Worm (Caenorhabditis elegans): ENCODE data around the gene ceh-10.

ceh-10 gene

DNA sequence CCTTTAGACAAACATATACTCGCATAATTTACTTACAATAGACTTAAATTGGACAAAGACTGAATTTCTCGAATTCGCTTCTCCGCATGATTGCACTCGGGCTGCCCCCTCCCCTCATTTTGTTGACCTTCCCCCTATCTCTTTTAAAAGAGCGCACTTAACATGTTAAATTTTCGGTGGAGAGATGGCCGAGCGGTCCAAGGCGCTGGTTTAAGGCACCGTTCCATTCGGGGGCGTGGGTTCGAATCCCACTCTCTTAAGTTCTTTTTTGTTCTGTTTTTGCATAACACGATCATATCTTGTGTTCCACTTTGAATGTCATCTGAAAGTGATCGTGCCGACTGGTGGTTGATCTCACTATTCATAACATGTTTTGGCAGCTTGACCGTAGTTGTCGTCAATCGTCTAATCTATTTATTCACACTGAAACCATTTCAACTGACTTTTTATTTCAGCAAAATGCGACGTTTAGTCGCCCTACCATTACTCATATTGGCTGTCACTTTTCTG is 29.1 kb upstream of the ceh-10 start, which contains the start of gene cutl-23 (continued):
- TF ChIP-seq lin-29 (GFP tag; IDR thresholded peaks at IDR 0.05) (no peak), nhr-11 (tag; optimal IDR thresholded peaks at IDR 0.05) (no peak), lir-3 (tag; optimal IDR thresholded peaks at IDR 0.05) (peak; percentile 69), hmg-1.1 (GFP tag; IDR thresholded peaks at IDR 0.05) (peak; percentile 49; the same call in 1 of the 2 replicates), lin-15B (tag; optimal IDR thresholded peaks at IDR 0.05) (no peak), rbr-2 (tag; optimal IDR thresholded peaks at IDR 0.05) (peak; percentile 50), zip-11 (GFP tag; IDR thresholded peaks at IDR 0.05) (no peak), dpl-1 (GFP tag; optimal IDR thresholded peaks at IDR 0.05) (no peak), nhr-28 (tag; optimal IDR thresholded peaks at IDR 0.05) (no peak), ceh-44 (GFP tag; IDR thresholded peaks at IDR 0.05) (peak; percentile 61; the same call in 1 of the 2 replicates), Y75B8A.6 (GFP tag; IDR thresholded peaks at IDR 0.05) (no peak), ceh-28 (tag; optimal IDR thresholded peaks at IDR 0.05) (no peak), ces-1 (GFP tag; optimal IDR thresholded peaks at IDR 0.05) (no peak), egl-27 (tag; optimal IDR thresholded peaks at IDR 0.05) (no peak), daf-8 (GFP tag; IDR thresholded peaks at IDR 0.05) (no peak), sdz-12 (GFP tag; optimal IDR thresholded peaks at IDR 0.05) (no peak), zfp-2 (tag; optimal IDR thresholded peaks at IDR 0.05) (no peak), fkh-10 (GFP tag; optimal IDR thresholded peaks at IDR 0.05) (no peak), snpc-1.2 (GFP tag; IDR thresholded peaks at IDR 0.05) (peak; percentile 65), mep-1 (tag; optimal IDR thresholded peaks at IDR 0.05) (no peak), lsy-2 (tag; optimal IDR thresholded peaks at IDR 0.05) (no peak)

ce11 chrIII:5782080-5782479 is 16.8 kb upstream of the ceh-10 start:
- TF ChIP-seq F26F4.8 (GFP tag; conservative IDR thresholded peaks at IDR 0.05) (0 out of 2 replicates have a peak, but pooled peaks have one; percentile 69), vab-7 (GFP tag; IDR thresholded peaks at IDR 0.05) (peak; percentile 65; the same call in 1 of the 2 replicates), arid-1 (GFP tag; conservative IDR thresholded peaks at IDR 0.05) (peak; percentile 78), D1046.2 (GFP tag; IDR thresholded peaks at IDR 0.05) (0 out of 2 replicates have a peak, but pooled peaks have one; percentile 15), lim-7 (GFP tag; IDR thresholded peaks at IDR 0.05) (peak; percentile 74), jun-1 (tag; optimal IDR thresholded peaks at IDR 0.05) (no peak), madf-5 (GFP tag; IDR thresholded peaks at IDR 0.05) (peak in 1 of 2 experiments; percentile 76; a peak in 1 of 4 replicates), egl-27 (tag; optimal IDR thresholded peaks at IDR 0.05) (no peak), mdl-1 (tag; optimal IDR thresholded peaks at IDR 0.05) (no peak), mdt-29 (GFP tag; IDR thresholded peaks at IDR 0.05) (peak; percentile 26; the same call in 1 of the 2 replicates), nhr-41 (GFP tag; IDR thresholded peaks at IDR 0.05) (no peak), fkh-10 (GFP tag; optimal IDR thresholded peaks at IDR 0.05) (no peak), egl-43 (GFP tag; IDR thresholded peaks at IDR 0.05) (peak; percentile 72; the same call in 1 of the 2 replicates), nhr-6 (tag; optimal IDR thresholded peaks at IDR 0.05) (no peak), Y48G9A.11 (GFP tag; IDR thresholded peaks at IDR 0.05) (peak; percentile 88)

DNA sequence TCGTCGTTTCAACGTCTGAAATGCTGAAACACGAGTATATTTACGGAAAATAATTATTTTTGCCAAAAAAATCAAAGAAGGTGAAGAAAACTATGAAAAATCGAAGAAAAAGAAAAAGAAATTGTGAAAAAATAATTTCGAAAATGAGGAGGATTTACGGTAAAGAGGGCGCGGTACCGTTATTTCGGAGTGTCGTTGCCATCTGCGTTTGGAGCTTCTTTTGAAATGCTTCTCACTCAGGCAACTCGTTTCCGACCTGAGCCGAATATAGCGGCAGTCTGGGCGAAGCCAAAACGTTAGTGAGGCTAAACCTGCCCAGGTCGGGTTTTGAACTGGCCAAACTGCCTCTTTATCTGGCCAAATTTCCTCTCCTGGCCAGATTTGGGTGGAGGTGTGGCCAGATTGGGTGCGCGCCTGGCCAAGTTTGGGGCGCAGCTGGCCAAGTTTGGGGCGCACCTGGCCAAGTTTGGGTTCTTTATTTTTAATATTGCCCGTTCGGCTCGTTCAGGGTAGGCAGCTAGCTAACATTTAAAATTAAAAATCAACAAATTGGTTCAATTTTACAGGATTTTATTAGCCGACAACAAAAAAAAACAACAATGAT is 14.9 kb upstream of the ceh-10 start:
- peak; percentile 65 for TF ChIP-seq set-16 (GFP tag; IDR thresholded peaks at IDR 0.05)
- TF ChIP-seq vab-7 (GFP tag; IDR thresholded peaks at IDR 0.05): peak; percentile 56
- TF ChIP-seq egl-43 (GFP tag; IDR thresholded peaks at IDR 0.05): peak; percentile 46; the same call in 1 of the 2 replicates
- peak; percentile 97 for TF ChIP-seq Y48G9A.11 (GFP tag; IDR thresholded peaks at IDR 0.05)
- 0 out of 2 replicates have a peak, but pooled peaks have one; percentile 36 for TF ChIP-seq ceh-44 (GFP tag; IDR thresholded peaks at IDR 0.05)
